Fruit fly (Drosophila melanogaster): ENCODE data around the gene crb.

crb gene

dm6 chr3R:24272775-24273290, 22.0 kb upstream of the crb start, which contains the start of gene Orct2:
Orct2 (plus strand) TSS chr3R:24273029.
- TF ChIP-seq Hr96 (GFP tag; optimal IDR thresholded peaks at IDR 0.05) (no peak), CG33017 (tag; optimal IDR thresholded peaks at IDR 0.05) (no peak), CG12768 (GFP tag; optimal IDR thresholded peaks at IDR 0.05) (peak; percentile 50), kay (GFP tag; ENCODE audit: borderline replicate concordance) (no peak), tj (GFP tag; optimal IDR thresholded peaks at IDR 0.05) (peak; percentile 50), CG1620 (GFP tag; optimal IDR thresholded peaks at IDR 0.05) (no peak), pad (GFP tag; optimal IDR thresholded peaks at IDR 0.05) (peak; percentile 17), Mnt (GFP tag; optimal IDR thresholded peaks at IDR 0.05) (peak; percentile 82), CG7101 (tag; optimal IDR thresholded peaks at IDR 0.05) (no peak), Clk (GFP tag; optimal IDR thresholded peaks at IDR 0.05) (no peak), cic (GFP tag; optimal IDR thresholded peaks at IDR 0.05) (peak; percentile 31), CG5204 (GFP tag; optimal IDR thresholded peaks at IDR 0.05) (no peak), CG7045 (GFP tag; optimal IDR thresholded peaks at IDR 0.05) (peak; percentile 35), ovo (GFP tag; optimal IDR thresholded peaks at IDR 0.05) (no peak), bab1 (GFP tag; optimal IDR thresholded peaks at IDR 0.05) (no peak), CG11617 (GFP tag; optimal IDR thresholded peaks at IDR 0.05) (no peak), CG14711 (tag; optimal IDR thresholded peaks at IDR 0.05) (no peak), Crg-1 (GFP tag; optimal IDR thresholded peaks at IDR 0.05) (no peak), cnc (optimal IDR thresholded peaks at IDR 0.05) (no peak), toe (GFP tag; optimal IDR thresholded peaks at IDR 0.05) (peak; percentile 16)

dm6 chr3R:24274212-24274611, 20.7 kb upstream of the crb start:
- TF ChIP-seq CG7045 (GFP tag; optimal IDR thresholded peaks at IDR 0.05) (no peak), CG1620 (GFP tag; optimal IDR thresholded peaks at IDR 0.05) (no peak), ovo (GFP tag; optimal IDR thresholded peaks at IDR 0.05) (no peak), CG33017 (tag; optimal IDR thresholded peaks at IDR 0.05) (no peak), CG14711 (tag; optimal IDR thresholded peaks at IDR 0.05) (no peak), toe (GFP tag; optimal IDR thresholded peaks at IDR 0.05) (no peak), tj (GFP tag; optimal IDR thresholded peaks at IDR 0.05) (no peak), cic (GFP tag; optimal IDR thresholded peaks at IDR 0.05) (no peak), bab1 (GFP tag; optimal IDR thresholded peaks at IDR 0.05) (no peak), Crg-1 (GFP tag; optimal IDR thresholded peaks at IDR 0.05) (no peak), CG11617 (GFP tag; optimal IDR thresholded peaks at IDR 0.05) (no peak), kay (GFP tag; ENCODE audit: borderline replicate concordance) (no peak), CG7101 (tag; optimal IDR thresholded peaks at IDR 0.05) (no peak), CG12768 (GFP tag; optimal IDR thresholded peaks at IDR 0.05) (no peak), Mnt (GFP tag; optimal IDR thresholded peaks at IDR 0.05) (no peak), cnc (optimal IDR thresholded peaks at IDR 0.05) (no peak)

dm6 chr3R:24275463-24275862, 19.4 kb upstream of the crb start:
- TF ChIP-seq CG7101 (tag; optimal IDR thresholded peaks at IDR 0.05) (no peak), CG7045 (GFP tag; optimal IDR thresholded peaks at IDR 0.05) (no peak), pad (GFP tag; optimal IDR thresholded peaks at IDR 0.05) (no peak), CG12768 (GFP tag; optimal IDR thresholded peaks at IDR 0.05) (no peak), CG14711 (tag; optimal IDR thresholded peaks at IDR 0.05) (no peak), Clk (GFP tag; optimal IDR thresholded peaks at IDR 0.05) (no peak), Hr96 (GFP tag; optimal IDR thresholded peaks at IDR 0.05) (no peak), cic (GFP tag; optimal IDR thresholded peaks at IDR 0.05) (no peak), Crg-1 (GFP tag; optimal IDR thresholded peaks at IDR 0.05) (no peak), bab1 (GFP tag; optimal IDR thresholded peaks at IDR 0.05) (no peak), CG11617 (GFP tag; optimal IDR thresholded peaks at IDR 0.05) (no peak), CG5204 (GFP tag; optimal IDR thresholded peaks at IDR 0.05) (no peak), tj (GFP tag; optimal IDR thresholded peaks at IDR 0.05) (no peak), toe (GFP tag; optimal IDR thresholded peaks at IDR 0.05) (no peak), Mnt (GFP tag; optimal IDR thresholded peaks at IDR 0.05) (no peak), CG33017 (tag; optimal IDR thresholded peaks at IDR 0.05) (no peak), cnc (optimal IDR thresholded peaks at IDR 0.05) (no peak), CG1620 (GFP tag; optimal IDR thresholded peaks at IDR 0.05) (no peak), kay (GFP tag; ENCODE audit: borderline replicate concordance) (no peak), ovo (GFP tag; optimal IDR thresholded peaks at IDR 0.05) (no peak)

- TF ChIP-seq Clk (GFP tag; optimal IDR thresholded peaks at IDR 0.05) (peak; percentile 87), CG5204 (GFP tag; optimal IDR thresholded peaks at IDR 0.05) (peak; percentile 88), CG1620 (GFP tag; optimal IDR thresholded peaks at IDR 0.05) (peak; percentile 24), CG12768 (GFP tag; optimal IDR thresholded peaks at IDR 0.05) (peak; percentile 91), Hr96 (GFP tag; optimal IDR thresholded peaks at IDR 0.05) (peak; percentile 71), cnc (optimal IDR thresholded peaks at IDR 0.05) (no peak), CG11617 (GFP tag; optimal IDR thresholded peaks at IDR 0.05) (peak; percentile 95), Crg-1 (GFP tag; optimal IDR thresholded peaks at IDR 0.05) (peak; percentile 63), CG7045 (GFP tag; optimal IDR thresholded peaks at IDR 0.05) (peak; percentile 84), CG7101 (tag; optimal IDR thresholded peaks at IDR 0.05) (peak; percentile 80), tj (GFP tag; optimal IDR thresholded peaks at IDR 0.05) (peak; percentile 65), kay (GFP tag; ENCODE audit: borderline replicate concordance) (peak; percentile 91), pad (GFP tag; optimal IDR thresholded peaks at IDR 0.05) (peak; percentile 74), CG14711 (tag; optimal IDR thresholded peaks at IDR 0.05) (peak; percentile 62), cic (GFP tag; optimal IDR thresholded peaks at IDR 0.05) (peak; percentile 61), Mnt (GFP tag; optimal IDR thresholded peaks at IDR 0.05) (peak; percentile 40), ovo (GFP tag; optimal IDR thresholded peaks at IDR 0.05) (peak; percentile 43), toe (GFP tag; optimal IDR thresholded peaks at IDR 0.05) (peak; percentile 81), CG33017 (tag; optimal IDR thresholded peaks at IDR 0.05) (peak; percentile 90), bab1 (GFP tag; optimal IDR thresholded peaks at IDR 0.05) (no peak)
Measured at dm6 chr3R:24276104-24277008, 18.5 kb upstream of the crb start, which contains the start of gene Orct. Orct (plus strand) TSS chr3R:24276260.

- TF ChIP-seq ovo (GFP tag; optimal IDR thresholded peaks at IDR 0.05) (no peak), Mnt (GFP tag; optimal IDR thresholded peaks at IDR 0.05) (no peak), cic (GFP tag; optimal IDR thresholded peaks at IDR 0.05) (peak; percentile 48), kay (GFP tag; ENCODE audit: borderline replicate concordance) (peak; percentile 71), tj (GFP tag; optimal IDR thresholded peaks at IDR 0.05) (no peak), CG7045 (GFP tag; optimal IDR thresholded peaks at IDR 0.05) (peak; percentile 33), pad (GFP tag; optimal IDR thresholded peaks at IDR 0.05) (no peak), bab1 (GFP tag; optimal IDR thresholded peaks at IDR 0.05) (no peak), CG14711 (tag; optimal IDR thresholded peaks at IDR 0.05) (no peak), CG11617 (GFP tag; optimal IDR thresholded peaks at IDR 0.05) (no peak), CG7101 (tag; optimal IDR thresholded peaks at IDR 0.05) (no peak), CG1620 (GFP tag; optimal IDR thresholded peaks at IDR 0.05) (no peak), CG5204 (GFP tag; optimal IDR thresholded peaks at IDR 0.05) (no peak), CG33017 (tag; optimal IDR thresholded peaks at IDR 0.05) (peak; percentile 60), Clk (GFP tag; optimal IDR thresholded peaks at IDR 0.05) (no peak), Crg-1 (GFP tag; optimal IDR thresholded peaks at IDR 0.05) (no peak), cnc (optimal IDR thresholded peaks at IDR 0.05) (no peak), toe (GFP tag; optimal IDR thresholded peaks at IDR 0.05) (no peak), CG12768 (GFP tag; optimal IDR thresholded peaks at IDR 0.05) (no peak), Hr96 (GFP tag; optimal IDR thresholded peaks at IDR 0.05) (no peak)
Measured at dm6 chr3R:24278738-24279137, 16.1 kb upstream of the crb start.

Measured in whole organism, adult.